Worm (Caenorhabditis elegans): ENCODE measurements around the gene unc-115.

unc-115 gene

ce11 chrX:10189805-10190204 lies 43.1 kb downstream of the unc-115 start:
- peak; percentile 31 for TF ChIP-seq nhr-28 (tag; optimal IDR thresholded peaks at IDR 0.05)
- peak; percentile 5 for TF ChIP-seq nhr-25 (tag; optimal IDR thresholded peaks at IDR 0.05; ENCODE audit: borderline replicate concordance, insufficient read depth)
- peak; percentile 91 for TF ChIP-seq aha-1 (tag)
- TF ChIP-seq T26A8.4 (GFP tag; IDR thresholded peaks at IDR 0.05), result no peak

ce11 chrX:10194327-10195096 lies 47.8 kb downstream of the unc-115 start, which contains the start of gene myrf-2:
Gene myrf-2, minus strand, starts transcription at chrX:10194377.
- TF ChIP-seq T26A8.4 (GFP tag; IDR thresholded peaks at IDR 0.05), result no peak
- TF ChIP-seq tag-97 (GFP tag; IDR thresholded peaks at IDR 0.05), result no peak
- no peak for TF ChIP-seq rbr-2 (tag; optimal IDR thresholded peaks at IDR 0.05)
- no peak for TF ChIP-seq dmd-8 (GFP tag; IDR thresholded peaks at IDR 0.05)
- no peak for TF ChIP-seq lin-39 (tag; optimal IDR thresholded peaks at IDR 0.05)
- no peak for TF ChIP-seq unc-130 (GFP tag; optimal IDR thresholded peaks at IDR 0.05)
- TF ChIP-seq lin-38 (GFP tag; IDR thresholded peaks at IDR 0.05), result no peak
- TF ChIP-seq nhr-28 (tag; optimal IDR thresholded peaks at IDR 0.05), result peak; percentile 48
- TF ChIP-seq lsy-2 (tag; optimal IDR thresholded peaks at IDR 0.05), result no peak
- TF ChIP-seq mdl-1 (tag; optimal IDR thresholded peaks at IDR 0.05), result peak in 1 of 2 experiments; percentile 36
- no peak for TF ChIP-seq nhr-11 (tag; optimal IDR thresholded peaks at IDR 0.05)
- TF ChIP-seq snpc-1.2 (GFP tag; IDR thresholded peaks at IDR 0.05), result no peak
- TF ChIP-seq unc-62 (GFP tag; optimal IDR thresholded peaks at IDR 0.05 in 1 of 2), result peak in 1 of 2 experiments; percentile 52
- no peak for TF ChIP-seq unc-62 (tag; optimal IDR thresholded peaks at IDR 0.05)
- no peak for TF ChIP-seq ceh-44 (GFP tag; IDR thresholded peaks at IDR 0.05)
- TF ChIP-seq tra-1 (GFP tag; IDR thresholded peaks at IDR 0.05), result no peak
- TF ChIP-seq hlh-11 (tag; optimal IDR thresholded peaks at IDR 0.05), result peak; percentile 58
- TF ChIP-seq nhr-48 (tag; optimal IDR thresholded peaks at IDR 0.05), result peak; percentile 20
- no peak for TF ChIP-seq F49E8.2 (tag; optimal IDR thresholded peaks at IDR 0.05; ENCODE audit: borderline replicate concordance)
- TF ChIP-seq nhr-77 (tag; optimal IDR thresholded peaks at IDR 0.05), result no peak
- TF ChIP-seq fos-1 (tag; optimal IDR thresholded peaks at IDR 0.05), result no peak
- no peak for TF ChIP-seq madf-9 (GFP tag; conservative IDR thresholded peaks at IDR 0.05)
- peak; percentile 9 for TF ChIP-seq mep-1 (tag; optimal IDR thresholded peaks at IDR 0.05)
- TF ChIP-seq aha-1 (tag), result no peak
- TF ChIP-seq mxl-3 (GFP tag; optimal IDR thresholded peaks at IDR 0.05), result peak; percentile 58

- no peak for TF ChIP-seq nhr-237 (tag; optimal IDR thresholded peaks at IDR 0.05)
- peak; percentile 15 to 90 for TF ChIP-seq lsy-2 (tag; optimal IDR thresholded peaks at IDR 0.05)
- no peak for TF ChIP-seq ceh-20 (GFP tag; IDR thresholded peaks at IDR 0.05)
- TF ChIP-seq dmd-9 (GFP tag; IDR thresholded peaks at IDR 0.05), result no peak
- TF ChIP-seq sdz-12 (GFP tag; optimal IDR thresholded peaks at IDR 0.05), result no peak
- no peak for TF ChIP-seq dmd-8 (GFP tag; IDR thresholded peaks at IDR 0.05)
- TF ChIP-seq Y48G9A.11 (GFP tag; IDR thresholded peaks at IDR 0.05), result no peak
- TF ChIP-seq mdl-1 (tag; optimal IDR thresholded peaks at IDR 0.05), result peak in 1 of 2 experiments; percentile 28
- no peak for TF ChIP-seq daf-16 (GFP tag; optimal IDR thresholded peaks at IDR 0.05)
- peak; percentile 50 for TF ChIP-seq daf-16 (tag; optimal IDR thresholded peaks at IDR 0.05)
- peak; percentile 39; the same call in 1 of the 2 replicates for TF ChIP-seq T26A8.4 (GFP tag; IDR thresholded peaks at IDR 0.05)
- TF ChIP-seq mxl-2 (GFP tag; conservative IDR thresholded peaks at IDR 0.05), result no peak
- TF ChIP-seq nhr-11 (tag; optimal IDR thresholded peaks at IDR 0.05), result peak; percentile 72
- TF ChIP-seq nhr-10 (tag; optimal IDR thresholded peaks at IDR 0.05), result no peak
- peak; percentile 98 for TF ChIP-seq T20F7.1 (GFP tag; optimal IDR thresholded peaks at IDR 0.05)
- TF ChIP-seq egl-27 (tag; optimal IDR thresholded peaks at IDR 0.05), result no peak
- peak in 1 of 2 experiments; percentile 37 for TF ChIP-seq hif-1 (tag; optimal IDR thresholded peaks at IDR 0.05)
- TF ChIP-seq nhr-42 (GFP tag; IDR thresholded peaks at IDR 0.05), result no peak
- TF ChIP-seq attf-4 (tag; optimal IDR thresholded peaks at IDR 0.05), result no peak
- no peak for TF ChIP-seq F49E8.2 (tag; optimal IDR thresholded peaks at IDR 0.05; ENCODE audit: borderline replicate concordance)
- TF ChIP-seq ceh-28 (tag; optimal IDR thresholded peaks at IDR 0.05), result no peak
- no peak for TF ChIP-seq nhr-111 (GFP tag; optimal IDR thresholded peaks at IDR 0.05)
- peak; percentile 79 for TF ChIP-seq dve-1 (tag; optimal IDR thresholded peaks at IDR 0.05; ENCODE audit: insufficient read depth)
- TF ChIP-seq mes-2 (tag; optimal IDR thresholded peaks at IDR 0.05; ENCODE audit: poor library complexity, severe bottlenecking), result peak; percentile 81
- TF ChIP-seq hlh-11 (tag; optimal IDR thresholded peaks at IDR 0.05), result peak; percentile 72
- peak; percentile 62 for TF ChIP-seq hmg-1.1 (GFP tag; IDR thresholded peaks at IDR 0.05)
- TF ChIP-seq ceh-62 (tag; optimal IDR thresholded peaks at IDR 0.05), result no peak
Measured at ce11 chrX:10197204-10197756, 50.6 kb downstream of the unc-115 start, which contains the start of gene nucb-1. Gene nucb-1, plus strand, starts transcription at chrX:10197706.
